Comparison of ENCODE assay signal across 5 fruit fly cellular contexts in the genomic region with DNA sequence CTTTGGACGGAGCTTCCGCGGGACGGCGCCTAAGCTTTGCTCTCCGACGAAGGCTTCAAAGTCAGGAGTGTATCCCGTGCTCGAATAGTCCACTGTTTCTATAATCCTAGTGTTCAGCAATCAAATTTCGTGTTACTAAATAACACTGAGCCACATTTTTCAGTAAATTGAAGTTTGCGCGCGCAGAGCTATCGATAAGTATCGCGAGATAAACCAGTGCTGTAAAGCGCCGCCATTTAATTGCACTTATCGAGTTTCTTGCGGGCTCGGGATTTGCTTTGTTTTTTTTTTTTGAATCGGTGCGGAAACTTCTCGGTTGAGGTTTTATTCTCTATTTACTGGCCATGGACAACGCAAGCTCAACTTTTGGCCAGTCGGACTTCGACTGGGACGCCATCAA.
A peak's percentile ranks its signal among the peaks of the same experiment; 100 is the strongest.
TF ChIP-seq lines count a peak whose summit lies in the region.

A gene (minus strand): TSS at position 127 of the 400 bp plus-strand sequence.
A gene (plus strand): TSS at position 216 of the 400 bp plus-strand sequence.

- TF ChIP-seq CTCF in whole organism, embryonic (GFP tag; optimal IDR thresholded peaks at IDR 0.05; lab: Kevin White, UChicago) = no peak

TF ChIP-seq in whole organism, adult, 20 proteins besides CTCF, POLR2A, EP300 and RAD21:
- TF ChIP-seq CG12768 (GFP tag; optimal IDR thresholded peaks at IDR 0.05; lab: Kevin White, UChicago) (no peak), pad (GFP tag; optimal IDR thresholded peaks at IDR 0.05; lab: Kevin White, UChicago) (peak; percentile 54), Mnt (GFP tag; optimal IDR thresholded peaks at IDR 0.05; lab: Kevin White, UChicago) (peak; percentile 8), CG5204 (GFP tag; optimal IDR thresholded peaks at IDR 0.05; lab: Kevin White, UChicago) (no peak), bab1 (GFP tag; optimal IDR thresholded peaks at IDR 0.05; lab: Kevin White, UChicago) (peak; percentile 56), kay (GFP tag; lab: Kevin White, UChicago; ENCODE audit: borderline replicate concordance) (no peak), CG1620 (GFP tag; optimal IDR thresholded peaks at IDR 0.05; lab: Kevin White, UChicago) (peak; percentile 76), Crg-1 (GFP tag; optimal IDR thresholded peaks at IDR 0.05; lab: Kevin White, UChicago) (peak; percentile 82), Hr96 (GFP tag; optimal IDR thresholded peaks at IDR 0.05; lab: Kevin White, UChicago) (no peak), CG7101 (tag; optimal IDR thresholded peaks at IDR 0.05; lab: Kevin White, UChicago) (peak; percentile 44)
TF ChIP-seq in whole organism, adult: peak in this region for 6.

TF ChIP-seq in whole organism, embryonic, 481 proteins besides CTCF, POLR2A, EP300 and RAD21 (continues in another document):
- TF ChIP-seq chm (GFP tag; IDR thresholded peaks at IDR 0.05; lab: Robert Waterston, UW) (no peak), ems (GFP tag; optimal IDR thresholded peaks at IDR 0.05; lab: Kevin White, UChicago) (no peak), CG4707 (GFP tag; optimal IDR thresholded peaks at IDR 0.05; lab: Kevin White, UChicago) (no peak), slp2 (GFP tag; optimal IDR thresholded peaks at IDR 0.05; lab: Kevin White, UChicago) (no peak), chn (GFP tag; optimal IDR thresholded peaks at IDR 0.05; lab: Kevin White, UChicago) (no peak), bbx (GFP tag; IDR thresholded peaks at IDR 0.05; lab: Robert Waterston, UW; ENCODE audit: partially characterized antibody) (peak; percentile 65; the same call in 1 of the 2 replicates), dan (GFP tag; IDR thresholded peaks at IDR 0.05; lab: Robert Waterston, UW) (no peak), CG17802 (tag; optimal IDR thresholded peaks at IDR 0.05; lab: Kevin White, UChicago) (no peak), odd (GFP tag; optimal IDR thresholded peaks at IDR 0.05; lab: Kevin White, UChicago) (no peak), Hr39 (optimal IDR thresholded peaks at IDR 0.05; lab: Kevin White, UChicago) (no peak), CG3163 (GFP tag; optimal IDR thresholded peaks at IDR 0.05; lab: Kevin White, UChicago) (peak; percentile 13), CG1832 (GFP tag; optimal IDR thresholded peaks at IDR 0.05; lab: Kevin White, UChicago) (no peak), CG7271 (tag; optimal IDR thresholded peaks at IDR 0.05; lab: Kevin White, UChicago) (no peak), ci (GFP tag; IDR thresholded peaks at IDR 0.05; lab: Robert Waterston, UW) (no peak), BEAF-32 (GFP tag; optimal IDR thresholded peaks at IDR 0.05; lab: Kevin White, UChicago) (peak; percentile 80), Fer2 (tag; optimal IDR thresholded peaks at IDR 0.05; lab: Kevin White, UChicago) (no peak), CG4424 (GFP tag; optimal IDR thresholded peaks at IDR 0.05; lab: Kevin White, UChicago) (peak; percentile 7), Stat92E (GFP tag; optimal IDR thresholded peaks at IDR 0.05; lab: Kevin White, UChicago) (no peak), CG10462 (GFP tag; optimal IDR thresholded peaks at IDR 0.05; lab: Kevin White, UChicago) (no peak), CG7839 (tag; optimal IDR thresholded peaks at IDR 0.05; lab: Kevin White, UChicago) (no peak)

TF ChIP-seq in whole organism, prepupa, 60 proteins besides CTCF, POLR2A, EP300 and RAD21:
- TF ChIP-seq achi (GFP tag; optimal IDR thresholded peaks at IDR 0.05; lab: Kevin White, UChicago) = no peak
- TF ChIP-seq CG11762 (GFP tag; optimal IDR thresholded peaks at IDR 0.05; lab: Kevin White, UChicago; ENCODE audit: insufficient read depth) = no peak
- no peak for TF ChIP-seq salr (GFP tag; optimal IDR thresholded peaks at IDR 0.05; lab: Kevin White, UChicago)
- TF ChIP-seq Sox15 (GFP tag; optimal IDR thresholded peaks at IDR 0.05; lab: Kevin White, UChicago) = no peak
- peak; percentile 24 for TF ChIP-seq CG31627 (GFP tag; optimal IDR thresholded peaks at IDR 0.05; lab: Kevin White, UChicago)
- no peak for TF ChIP-seq Lpt (GFP tag; optimal IDR thresholded peaks at IDR 0.05; lab: Kevin White, UChicago)
- no peak for TF ChIP-seq CG6808 (GFP tag; optimal IDR thresholded peaks at IDR 0.05; lab: Kevin White, UChicago)
- TF ChIP-seq fd59A (GFP tag; optimal IDR thresholded peaks at IDR 0.05; lab: Kevin White, UChicago) = no peak
- peak; percentile 14 for TF ChIP-seq esn (GFP tag; optimal IDR thresholded peaks at IDR 0.05; lab: Kevin White, UChicago)
- TF ChIP-seq Eip75B (GFP tag; optimal IDR thresholded peaks at IDR 0.05; lab: Kevin White, UChicago) = no peak
- no peak for TF ChIP-seq Smox (GFP tag; optimal IDR thresholded peaks at IDR 0.05; lab: Kevin White, UChicago)
- TF ChIP-seq topi (GFP tag; optimal IDR thresholded peaks at IDR 0.05; lab: Kevin White, UChicago) = peak; percentile 24
- peak; percentile 52 for TF ChIP-seq Sox14 (GFP tag; optimal IDR thresholded peaks at IDR 0.05; lab: Kevin White, UChicago)
- TF ChIP-seq cyc (GFP tag; optimal IDR thresholded peaks at IDR 0.05; lab: Kevin White, UChicago) = peak; percentile 12
- TF ChIP-seq lz (GFP tag; optimal IDR thresholded peaks at IDR 0.05; lab: Kevin White, UChicago) = peak; percentile 8
- no peak for TF ChIP-seq dsx (GFP tag; optimal IDR thresholded peaks at IDR 0.05; lab: Kevin White, UChicago; ENCODE audit: poor library complexity, severe bottlenecking)

TF ChIP-seq in whole organism, pupa, 21 proteins besides CTCF, POLR2A, EP300 and RAD21:
- no peak for TF ChIP-seq gl (tag; optimal IDR thresholded peaks at IDR 0.05; lab: Kevin White, UChicago)
- TF ChIP-seq CG15710 (tag; optimal IDR thresholded peaks at IDR 0.05; lab: Kevin White, UChicago) = no peak
- TF ChIP-seq Ets98B (GFP tag; IDR thresholded peaks at IDR 0.05; lab: Robert Waterston, UW) = peak; percentile 21
- TF ChIP-seq CG4496 (GFP tag; IDR thresholded peaks at IDR 0.05; lab: Robert Waterston, UW) = 0 out of 3 replicates have a peak, but pooled peaks have one; percentile 37

TF ChIP-seq in whole organism, wandering third instar larva, 38 proteins besides CTCF, POLR2A, EP300 and RAD21:
- TF ChIP-seq Dif (GFP tag; optimal IDR thresholded peaks at IDR 0.05; lab: Kevin White, UChicago; ENCODE audit: partially characterized antibody) (no peak), pan (optimal IDR thresholded peaks at IDR 0.05; lab: Kevin White, UChicago) (no peak), foxo (GFP tag; optimal IDR thresholded peaks at IDR 0.05; lab: Kevin White, UChicago) (peak in 1 of 2 experiments; percentile 39), GATAd (GFP tag; optimal IDR thresholded peaks at IDR 0.05; lab: Kevin White, UChicago) (no peak), Hnf4 (GFP tag; optimal IDR thresholded peaks at IDR 0.05; lab: Kevin White, UChicago) (no peak), h (GFP tag; optimal IDR thresholded peaks at IDR 0.05; lab: Kevin White, UChicago) (peak; percentile 50), br (GFP tag; optimal IDR thresholded peaks at IDR 0.05; lab: Kevin White, UChicago) (peak; percentile 42), rgr (GFP tag; optimal IDR thresholded peaks at IDR 0.05; lab: Kevin White, UChicago) (peak; percentile 48), N (GFP tag; optimal IDR thresholded peaks at IDR 0.05; lab: Kevin White, UChicago) (no peak), CG32264 (GFP tag; optimal IDR thresholded peaks at IDR 0.05; lab: Kevin White, UChicago) (no peak), HLH106 (tag; optimal IDR thresholded peaks at IDR 0.05; lab: Kevin White, UChicago) (no peak), sv (GFP tag; optimal IDR thresholded peaks at IDR 0.05; lab: Kevin White, UChicago) (no peak), dl (GFP tag; optimal IDR thresholded peaks at IDR 0.05; lab: Kevin White, UChicago; ENCODE audit: insufficient read depth in 1 of 2, partially characterized antibody in 2 of 2) (no peak), CrebA (GFP tag; optimal IDR thresholded peaks at IDR 0.05; lab: Kevin White, UChicago; ENCODE audit: borderline replicate concordance) (no peak), CG9705 (GFP tag; optimal IDR thresholded peaks at IDR 0.05; lab: Kevin White, UChicago) (no peak), Myc (optimal IDR thresholded peaks at IDR 0.05; lab: Kevin White, UChicago) (peak; percentile 17), dmrt93B (GFP tag; optimal IDR thresholded peaks at IDR 0.05; lab: Kevin White, UChicago) (no peak), OdsH (GFP tag; optimal IDR thresholded peaks at IDR 0.05; lab: Kevin White, UChicago) (no peak), woc (GFP tag; optimal IDR thresholded peaks at IDR 0.05; lab: Kevin White, UChicago) (no peak), Abd-B (GFP tag; optimal IDR thresholded peaks at IDR 0.05; lab: Kevin White, UChicago) (no peak), Hr78 (GFP tag; optimal IDR thresholded peaks at IDR 0.05; lab: Kevin White, UChicago) (no peak), Mio (GFP tag; optimal IDR thresholded peaks at IDR 0.05; lab: Kevin White, UChicago) (no peak), ey (GFP tag; optimal IDR thresholded peaks at IDR 0.05; lab: Kevin White, UChicago) (no peak), usp (GFP tag; optimal IDR thresholded peaks at IDR 0.05; lab: Kevin White, UChicago) (no peak), Sp1 (GFP tag; optimal IDR thresholded peaks at IDR 0.05; lab: Kevin White, UChicago) (no peak), fru (GFP tag; optimal IDR thresholded peaks at IDR 0.05; lab: Kevin White, UChicago) (peak; percentile 30), tai (GFP tag; optimal IDR thresholded peaks at IDR 0.05; lab: Kevin White, UChicago) (no peak), dsf (GFP tag; optimal IDR thresholded peaks at IDR 0.05; lab: Kevin White, UChicago; ENCODE audit: borderline replicate concordance) (no peak), Rel (GFP tag; optimal IDR thresholded peaks at IDR 0.05; lab: Kevin White, UChicago) (no peak), Rel (tag; optimal IDR thresholded peaks at IDR 0.05; lab: Kevin White, UChicago) (no peak), Jra (GFP tag; optimal IDR thresholded peaks at IDR 0.05; lab: Kevin White, UChicago) (no peak), Dfd (GFP tag; optimal IDR thresholded peaks at IDR 0.05; lab: Kevin White, UChicago) (no peak), sage (GFP tag; optimal IDR thresholded peaks at IDR 0.05; lab: Kevin White, UChicago) (no peak), lola (GFP tag; optimal IDR thresholded peaks at IDR 0.05; lab: Kevin White, UChicago) (no peak), jim (GFP tag; optimal IDR thresholded peaks at IDR 0.05; lab: Kevin White, UChicago) (no peak), brk (GFP tag; optimal IDR thresholded peaks at IDR 0.05; lab: Kevin White, UChicago) (no peak), psq (GFP tag; optimal IDR thresholded peaks at IDR 0.05; lab: Kevin White, UChicago) (peak; percentile 3), Vsx2 (GFP tag; optimal IDR thresholded peaks at IDR 0.05; lab: Kevin White, UChicago; ENCODE audit: partially characterized antibody) (no peak), Hr83 (GFP tag; optimal IDR thresholded peaks at IDR 0.05; lab: Kevin White, UChicago; ENCODE audit: poor library complexity, severe bottlenecking) (peak; percentile 43)
